Fruit fly (Drosophila melanogaster) whole organism, embryonic: Measurements from ENCODE around the gene Ttc19.

Source experiments
- Bdp1 ChIP-seq: fragments of 200-800 bp; sonication (Bioruptor generic); optimal IDR thresholded peaks from 3 replicates; lab custom pipeline; 2016; ENCODE audit warnings: missing biosample characterization, missing genetic modification characterization
- Bteb2 ChIP-seq: fragments of 200-800 bp; sonication (Bioruptor generic); optimal IDR thresholded peaks from 2 replicates; lab custom pipeline; 2016; ENCODE audit warnings: missing biosample characterization, missing genetic modification characterization
- C15 ChIP-seq: fragments of 200-800 bp; sonication (Bioruptor generic); IDR thresholded peaks from 3 replicates; pipeline ENCODE4 v1.3.6; 2022; ENCODE audit warnings: missing biosample characterization, missing genetic modification characterization
- CG1024 ChIP-seq: fragments of 200-800 bp; sonication (Bioruptor generic); IDR thresholded peaks from 2 replicates; pipeline ENCODE4 v1.3.6; 2022; ENCODE audit warnings: missing biosample characterization, missing genetic modification characterization
- CG10267 ChIP-seq: fragments of 200-800 bp; sonication (Bioruptor generic); optimal IDR thresholded peaks from 2 replicates; lab custom pipeline; 2018; ENCODE audit warnings: missing biosample characterization, mild to moderate bottlenecking, missing genetic modification characterization, moderate library complexity
- CG11456 ChIP-seq: fragments of 200-800 bp; sonication (Bioruptor generic); IDR thresholded peaks from 3 replicates; pipeline ENCODE4 v1.3.6; 2022; ENCODE audit warnings: missing biosample characterization, missing genetic modification characterization
- CG12236 ChIP-seq: fragments of 200-800 bp; sonication (Bioruptor generic); optimal IDR thresholded peaks from 2 replicates; lab custom pipeline; 2016; ENCODE audit warnings: missing biosample characterization, missing genetic modification characterization
- CG1233 ChIP-seq: fragments of 200-800 bp; sonication (Bioruptor generic); optimal IDR thresholded peaks from 4 replicates; lab custom pipeline; 2018; ENCODE audit warnings: missing biosample characterization, mild to moderate bottlenecking, missing genetic modification characterization
- CG14860 ChIP-seq: fragments of 200-800 bp; sonication (Bioruptor generic); IDR thresholded peaks from 3 replicates; pipeline ENCODE4 v1.3.6; 2022; ENCODE audit warnings: missing biosample characterization, missing genetic modification characterization; ENCODE audit not compliant: partially characterized antibody
- CG15601 ChIP-seq: fragments of 200-800 bp; sonication (Bioruptor generic); optimal IDR thresholded peaks from 3 replicates; lab custom pipeline; 2019; ENCODE audit warnings: missing biosample characterization, mild to moderate bottlenecking, missing genetic modification characterization, moderate library complexity
- CG2116 ChIP-seq: fragments of 200-800 bp; sonication (Bioruptor generic); optimal IDR thresholded peaks from 3 replicates; lab custom pipeline; 2018; ENCODE audit warnings: missing biosample characterization, mild to moderate bottlenecking, missing genetic modification characterization
- CG30020 ChIP-seq: fragments of 200-800 bp; optimal IDR thresholded peaks from 2 replicates; lab custom pipeline; 2019; ENCODE audit warnings: missing biosample characterization, mild to moderate bottlenecking, missing genetic modification characterization, moderate library complexity
- CG31388 ChIP-seq: fragments of 200-800 bp; sonication (Bioruptor generic); optimal IDR thresholded peaks from 2 replicates; lab custom pipeline; 2016; ENCODE audit warnings: missing biosample characterization, missing genetic modification characterization
- CG42726 ChIP-seq: fragments of 200-800 bp; sonication (Bioruptor generic); IDR thresholded peaks from 2 replicates; pipeline ENCODE4 v1.3.6; 2022; ENCODE audit warnings: missing biosample characterization, missing genetic modification characterization; ENCODE audit not compliant: partially characterized antibody
- CG4328 ChIP-seq: fragments of 200-800 bp; sonication (Bioruptor generic); optimal IDR thresholded peaks from 3 replicates; lab custom pipeline; 2017; ENCODE audit warnings: missing biosample characterization, missing genetic modification reagents, missing genetic modification characterization
- CG4617 ChIP-seq: fragments of 200-800 bp; sonication (Bioruptor generic); optimal IDR thresholded peaks from 3 replicates; lab custom pipeline; 2016; ENCODE audit warnings: missing biosample characterization, missing genetic modification characterization, borderline replicate concordance
- CG6272 ChIP-seq: fragments of 200-800 bp; sonication (Bioruptor generic); IDR thresholded peaks from 2 replicates; pipeline ENCODE4 v1.3.6; 2022; ENCODE audit warnings: missing biosample characterization, missing genetic modification characterization
- CG7357 ChIP-seq: fragments of 200-800 bp; sonication (Bioruptor generic); IDR thresholded peaks from 3 replicates; pipeline ENCODE4 v1.3.6; 2022; ENCODE audit warnings: missing biosample characterization, missing genetic modification characterization
- CHES-1-like ChIP-seq: fragments of 200-800 bp; sonication (Bioruptor generic); optimal IDR thresholded peaks from 2 replicates; lab custom pipeline; 2016; ENCODE audit warnings: missing biosample characterization, missing genetic modification characterization
- CrebB ChIP-seq: fragments of 200-800 bp; sonication (Bioruptor generic); optimal IDR thresholded peaks from 3 replicates; lab custom pipeline; 2018; ENCODE audit warnings: missing biosample characterization, mild to moderate bottlenecking, missing genetic modification characterization
- Dp ChIP-seq: fragments of 200-800 bp; sonication (Bioruptor generic); optimal IDR thresholded peaks from 2 replicates; lab custom pipeline; 2018; ENCODE audit warnings: missing biosample characterization, mild to moderate bottlenecking, missing genetic modification characterization, moderate library complexity
- HLH54F ChIP-seq: fragments of 200-800 bp; sonication (Bioruptor generic); optimal IDR thresholded peaks from 3 replicates; lab custom pipeline; 2016; ENCODE audit warnings: missing biosample characterization, missing genetic modification characterization
- HLHmδ ChIP-seq: fragments of 200-800 bp; sonication (Bioruptor generic); optimal IDR thresholded peaks from 2 replicates; lab custom pipeline; 2018; ENCODE audit warnings: missing biosample characterization, mild to moderate bottlenecking, missing genetic modification characterization, moderate library complexity
- Hey ChIP-seq: fragments of 200-800 bp; sonication (Bioruptor generic); optimal IDR thresholded peaks from 3 replicates; lab custom pipeline; 2018; ENCODE audit warnings: missing biosample characterization, mild to moderate bottlenecking, missing genetic modification characterization
- Hsf ChIP-seq: fragments of 200-800 bp; sonication (Bioruptor generic); optimal IDR thresholded peaks from 3 replicates; lab custom pipeline; 2016; ENCODE audit warnings: missing biosample characterization, missing genetic modification characterization
- Lim3 ChIP-seq: fragments of 200-800 bp; sonication (Bioruptor generic); IDR thresholded peaks from 2 replicates; pipeline ENCODE4 v1.3.6; 2022; ENCODE audit warnings: missing biosample characterization, missing genetic modification characterization
- Neu2 ChIP-seq: fragments of 200-800 bp; sonication (Bioruptor generic); optimal IDR thresholded peaks from 3 replicates; lab custom pipeline; 2016; ENCODE audit warnings: missing biosample characterization, missing genetic modification characterization, borderline replicate concordance
- Pdp1 ChIP-seq, 2 experiments: fragments of 200-800 bp; sonication (Bioruptor generic); optimal IDR thresholded peaks; 3 replicates each; lab custom pipeline; 2016; ENCODE audit warnings: missing biosample characterization in 2 of 2, missing genetic modification characterization in 2 of 2, mild to moderate bottlenecking in 1 of 2, moderate library complexity in 1 of 2
- Sin3A ChIP-seq: fragments of >200 bp; optimal IDR thresholded peaks from 2 replicates; lab custom pipeline; 2018
- Spps ChIP-seq: fragments of 200-800 bp; sonication (Bioruptor generic); optimal IDR thresholded peaks from 2 replicates; lab custom pipeline; 2018; ENCODE audit warnings: missing biosample characterization, mild to moderate bottlenecking, missing genetic modification characterization
- Ssrp ChIP-seq: fragments of 200-800 bp; sonication (Bioruptor generic); optimal IDR thresholded peaks from 2 replicates; lab custom pipeline; 2018; ENCODE audit warnings: missing biosample characterization, mild to moderate bottlenecking, missing genetic modification characterization, moderate library complexity
- Xbp1 ChIP-seq: fragments of 200-800 bp; sonication (Bioruptor generic); optimal IDR thresholded peaks from 3 replicates; lab custom pipeline; 2016; ENCODE audit warnings: missing biosample characterization, mild to moderate bottlenecking, missing genetic modification characterization
- ap ChIP-seq: fragments of 200-800 bp; sonication (Bioruptor generic); IDR thresholded peaks from 2 replicates; pipeline ENCODE4 v1.3.6; 2022; ENCODE audit warnings: missing biosample characterization, missing genetic modification characterization
- bigmax ChIP-seq: fragments of 200-800 bp; sonication (Bioruptor generic); optimal IDR thresholded peaks from 2 replicates; lab custom pipeline; 2018; ENCODE audit warnings: missing biosample characterization, mild to moderate bottlenecking, missing genetic modification characterization
- br ChIP-seq: fragments of >200 bp; optimal IDR thresholded peaks from 2 replicates; lab custom pipeline; 2017
- caup ChIP-seq: fragments of 200-800 bp; sonication (Bioruptor generic); optimal IDR thresholded peaks from 3 replicates; lab custom pipeline; 2017; ENCODE audit warnings: missing biosample characterization, mild to moderate bottlenecking, missing genetic modification characterization, moderate library complexity; ENCODE audit not compliant: severe bottlenecking
- chinmo ChIP-seq: fragments of 200-800 bp; sonication (Bioruptor generic); IDR thresholded peaks from 4 replicates; pipeline ENCODE4 v1.3.6; 2022; ENCODE audit warnings: missing biosample characterization, missing genetic modification characterization; ENCODE audit not compliant: partially characterized antibody
- crp ChIP-seq, 2 experiments: fragments of 200-800 bp; sonication (Bioruptor generic); optimal IDR thresholded peaks; 2 replicates in 1 of 2; 3 replicates in 1 of 2; lab custom pipeline; 2017; ENCODE audit warnings: missing biosample characterization in 2 of 2, missing genetic modification characterization in 2 of 2, mild to moderate bottlenecking in 1 of 2, moderate library complexity in 1 of 2
- dm ChIP-seq: fragments of 200-800 bp; sonication (Bioruptor generic); optimal IDR thresholded peaks from 3 replicates; lab custom pipeline; 2016; ENCODE audit warnings: missing biosample characterization, missing genetic modification characterization
- dpn ChIP-seq, 2 experiments: fragments of 200-800 bp; sonication (Bioruptor generic); optimal IDR thresholded peaks; 3 replicates each; lab custom pipeline; 2016; ENCODE audit warnings: missing biosample characterization in 2 of 2, missing genetic modification characterization in 2 of 2
- esg ChIP-seq: fragments of 200-800 bp; sonication (Bioruptor generic); conservative IDR thresholded peaks from 2 replicates; pipeline ENCODE4 v1.3.6; 2022; ENCODE audit warnings: missing biosample characterization, missing genetic modification characterization
- hbn ChIP-seq: fragments of 200-800 bp; sonication (Bioruptor generic); IDR thresholded peaks from 2 replicates; pipeline ENCODE4 v1.3.6; 2022; ENCODE audit warnings: missing biosample characterization, missing genetic modification characterization; ENCODE audit not compliant: partially characterized antibody
- klu ChIP-seq: fragments of 200-800 bp; sonication (Bioruptor generic); IDR thresholded peaks from 2 replicates; pipeline ENCODE4 v1.3.6; 2022; ENCODE audit warnings: missing biosample characterization, missing genetic modification characterization
- onecut ChIP-seq: fragments of 200-800 bp; sonication (Bioruptor generic); IDR thresholded peaks from 2 replicates; pipeline ENCODE4 v1.3.6; 2022; ENCODE audit warnings: missing biosample characterization, missing genetic modification characterization
- pum ChIP-seq: fragments of 200-800 bp; sonication (Bioruptor generic); optimal IDR thresholded peaks from 2 replicates; lab custom pipeline; 2016; ENCODE audit warnings: missing biosample characterization, missing genetic modification characterization
- ranshi ChIP-seq: fragments of 200-800 bp; sonication (Bioruptor generic); IDR thresholded peaks from 2 replicates; pipeline ENCODE4 v1.3.6; 2022; ENCODE audit warnings: missing biosample characterization, missing genetic modification characterization
- rib ChIP-seq: fragments of 200-800 bp; sonication (Bioruptor generic); IDR thresholded peaks from 2 replicates; pipeline ENCODE4 v1.3.6; 2022; ENCODE audit warnings: missing biosample characterization, missing genetic modification characterization
- row ChIP-seq: fragments of 200-800 bp; sonication (Bioruptor generic); IDR thresholded peaks from 3 replicates; pipeline ENCODE4 v1.3.6; 2022; ENCODE audit warnings: missing biosample characterization, missing genetic modification characterization
- stwl ChIP-seq: fragments of 200-800 bp; sonication (Bioruptor generic); optimal IDR thresholded peaks from 3 replicates; lab custom pipeline; 2018; ENCODE audit warnings: missing biosample characterization, mild to moderate bottlenecking, missing genetic modification characterization, moderate library complexity
- unpg ChIP-seq: fragments of 200-800 bp; sonication (Bioruptor generic); optimal IDR thresholded peaks from 3 replicates; lab custom pipeline; 2018; ENCODE audit warnings: missing biosample characterization, mild to moderate bottlenecking, missing genetic modification characterization, moderate library complexity

The Ttc19 gene

dm6 chr2L:19045111-19045560 is at the start of gene Ttc19, which contains the start of gene Acn (continued):
- TF ChIP-seq Lim3, result peak; percentile 46; the same call in 1 of the 2 replicates
- peak; percentile 91 for TF ChIP-seq pum (GFP tag; lab: Kevin White, UChicago)
- TF ChIP-seq br (lab: Kevin White, UChicago), result no peak
- peak; percentile 94 for TF ChIP-seq CG10267 (tag; lab: Kevin White, UChicago)
- peak; percentile 78 for TF ChIP-seq Ssrp (tag; lab: Kevin White, UChicago)
- TF ChIP-seq onecut (GFP tag; lab: Robert Waterston, UW), result peak; percentile 72
- peak; percentile 49; the same call in 1 of the 3 replicates for TF ChIP-seq CG7357 (GFP tag; lab: Robert Waterston, UW)
- TF ChIP-seq hbn, result peak; percentile 94
- TF ChIP-seq CG4617 (GFP tag; lab: Kevin White, UChicago), result peak; percentile 77
- peak; percentile 90 for TF ChIP-seq Bteb2 (GFP tag; lab: Kevin White, UChicago)
- TF ChIP-seq Hey (tag; lab: Kevin White, UChicago), result no peak
- peak; percentile 83 for TF ChIP-seq CG30020 (tag; lab: Kevin White, UChicago)
- peak; percentile 96 for TF ChIP-seq row
- peak; percentile 56 for TF ChIP-seq CG1024
- peak; percentile 86 for TF ChIP-seq CG12236 (GFP tag; lab: Kevin White, UChicago)
- TF ChIP-seq Pdp1 (GFP tag; optimal IDR thresholded peaks at IDR 0.05; lab: Kevin White, UChicago), result peak; percentile 89 to 91
- no peak for TF ChIP-seq HLHmδ (GFP tag; lab: Kevin White, UChicago)
- peak; percentile 54 for TF ChIP-seq CrebB (tag; lab: Kevin White, UChicago)
- TF ChIP-seq dm (GFP tag; lab: Kevin White, UChicago), result peak; percentile 80
- TF ChIP-seq ranshi, result peak; percentile 68
- peak; percentile 81 for TF ChIP-seq unpg
- TF ChIP-seq CG11456 (GFP tag; lab: Robert Waterston, UW), result peak; percentile 85
- peak; percentile 53 for TF ChIP-seq Dp (GFP tag; lab: Kevin White, UChicago)
- TF ChIP-seq rib, result peak; percentile 75
- peak; percentile 72 to 92 for TF ChIP-seq dpn (GFP tag; optimal IDR thresholded peaks at IDR 0.05; lab: Kevin White, UChicago)
- peak; percentile 64 for TF ChIP-seq Sin3A (lab: Kevin White, UChicago)
- TF ChIP-seq CHES-1-like, result peak; percentile 93
- TF ChIP-seq CG15601, result peak; percentile 77
- peak; percentile 91 for TF ChIP-seq Hsf
- peak; percentile 93 for TF ChIP-seq HLH54F (GFP tag; lab: Kevin White, UChicago)
- no peak for TF ChIP-seq C15 (GFP tag; lab: Robert Waterston, UW)
- TF ChIP-seq CG2116 (GFP tag; lab: Kevin White, UChicago), result peak; percentile 99
- peak; percentile 78 for TF ChIP-seq Neu2
- peak; percentile 65 for TF ChIP-seq Spps (tag; lab: Kevin White, UChicago)
- peak; percentile 76 for TF ChIP-seq CG1233 (GFP tag; lab: Kevin White, UChicago)
- peak; percentile 36 for TF ChIP-seq CG31388
- peak; percentile 78 for TF ChIP-seq Bdp1 (GFP tag; lab: Kevin White, UChicago)
- peak; percentile 82 for TF ChIP-seq stwl
- TF ChIP-seq CG42726, result peak; percentile 92
- peak; percentile 72 for TF ChIP-seq klu (GFP tag; lab: Robert Waterston, UW)
- peak in 1 of 2 experiments; percentile 58 for TF ChIP-seq crp (GFP tag; optimal IDR thresholded peaks at IDR 0.05; lab: Kevin White, UChicago)
- TF ChIP-seq chinmo (GFP tag; lab: Robert Waterston, UW), result peak; percentile 86
- peak; percentile 75 for TF ChIP-seq CG4328 (GFP tag; lab: Kevin White, UChicago)
- no peak for TF ChIP-seq bigmax (GFP tag; lab: Kevin White, UChicago)
- peak; percentile 83 for TF ChIP-seq esg (GFP tag; lab: Robert Waterston, UW)
- peak; percentile 68 for TF ChIP-seq ap (GFP tag; lab: Robert Waterston, UW)
- TF ChIP-seq Xbp1 (GFP tag; lab: Kevin White, UChicago), result peak; percentile 90
- TF ChIP-seq CG14860, result peak; percentile 96
- peak; percentile 71 for TF ChIP-seq caup (GFP tag; lab: Kevin White, UChicago)
- TF ChIP-seq CG6272 (GFP tag; lab: Robert Waterston, UW), result peak; percentile 85
